Fruit fly (Drosophila melanogaster) whole organism, embryonic: ENCODE measurements around the gene Ser.

Experiments
- Abd-B ChIP-seq: fragments of 200-800 bp; sonication (Bioruptor generic); optimal IDR thresholded peaks from 2 replicates; lab custom pipeline; 2018; ENCODE audit warnings: missing biosample characterization, mild to moderate bottlenecking, missing genetic modification characterization, moderate library complexity
- Antp ChIP-seq: fragments of 200-800 bp; sonication (Bioruptor generic); optimal IDR thresholded peaks from 3 replicates; lab custom pipeline; 2016; ENCODE audit warnings: missing biosample characterization, missing genetic modification characterization
- Bdp1 ChIP-seq: fragments of 200-800 bp; sonication (Bioruptor generic); optimal IDR thresholded peaks from 3 replicates; lab custom pipeline; 2016; ENCODE audit warnings: missing biosample characterization, missing genetic modification characterization
- Bgb ChIP-seq: fragments of 200-800 bp; sonication (Bioruptor generic); IDR thresholded peaks from 2 replicates; pipeline ENCODE4 v1.3.6; 2022; ENCODE audit warnings: missing biosample characterization, missing genetic modification characterization; ENCODE audit not compliant: partially characterized antibody
- CG10543 ChIP-seq: fragments of 200-800 bp; sonication (Bioruptor generic); optimal IDR thresholded peaks from 3 replicates; lab custom pipeline; 2017; ENCODE audit warnings: missing biosample characterization, mild to moderate bottlenecking, missing genetic modification characterization, moderate library complexity
- CG11247 ChIP-seq: fragments of 200-800 bp; sonication (Bioruptor generic); IDR thresholded peaks from 2 replicates; pipeline ENCODE4 v1.3.6; 2022; ENCODE audit warnings: missing biosample characterization, missing genetic modification characterization
- CG12391 ChIP-seq: fragments of 200-800 bp; sonication (Bioruptor generic); optimal IDR thresholded peaks from 3 replicates; lab custom pipeline; 2018; ENCODE audit warnings: missing biosample characterization, mild to moderate bottlenecking, missing genetic modification characterization, moderate library complexity
- CG12659 ChIP-seq: fragments of 200-800 bp; sonication (Bioruptor generic); optimal IDR thresholded peaks from 3 replicates; lab custom pipeline; 2017; ENCODE audit warnings: mild to moderate bottlenecking, missing biosample characterization, missing genetic modification reagents, missing genetic modification characterization
- CG13123 ChIP-seq: fragments of 200-800 bp; sonication (Bioruptor generic); optimal IDR thresholded peaks from 2 replicates; lab custom pipeline; 2016; ENCODE audit warnings: missing biosample characterization, missing genetic modification characterization
- CG13287 ChIP-seq: fragments of 200-800 bp; sonication (Bioruptor generic); IDR thresholded peaks from 2 replicates; pipeline ENCODE4 v1.3.6; 2022; ENCODE audit warnings: missing biosample characterization, missing genetic modification characterization; ENCODE audit not compliant: partially characterized antibody
- CG13424 ChIP-seq: fragments of 200-800 bp; sonication (Bioruptor generic); optimal IDR thresholded peaks from 2 replicates; lab custom pipeline; 2019; ENCODE audit warnings: missing biosample characterization, mild to moderate bottlenecking, missing genetic modification characterization, moderate library complexity
- CG17802 ChIP-seq: fragments of 200-800 bp; sonication (Bioruptor generic); optimal IDR thresholded peaks from 2 replicates; lab custom pipeline; 2018; ENCODE audit warnings: missing biosample characterization, mild to moderate bottlenecking, missing genetic modification characterization, moderate library complexity
- CG31224 ChIP-seq: fragments of 200-800 bp; sonication (Bioruptor generic); IDR thresholded peaks from 2 replicates; pipeline ENCODE4 v1.3.6; 2022; ENCODE audit warnings: missing biosample characterization, missing genetic modification characterization
- CG3281 ChIP-seq: fragments of 200-800 bp; sonication (Bioruptor generic); optimal IDR thresholded peaks from 3 replicates; lab custom pipeline; 2017; ENCODE audit warnings: missing biosample characterization, mild to moderate bottlenecking, missing genetic modification characterization
- CG34376 ChIP-seq: fragments of 200-800 bp; sonication (Bioruptor generic); optimal IDR thresholded peaks from 2 replicates; lab custom pipeline; 2018; ENCODE audit warnings: missing biosample characterization, mild to moderate bottlenecking, missing genetic modification characterization
- CG4360 ChIP-seq: fragments of 200-800 bp; sonication (Bioruptor generic); IDR thresholded peaks from 2 replicates; pipeline ENCODE4 v1.3.6; 2022; ENCODE audit warnings: missing biosample characterization, missing genetic modification characterization
- CG5245 ChIP-seq: fragments of 200-800 bp; sonication (Bioruptor generic); optimal IDR thresholded peaks from 3 replicates; lab custom pipeline; 2016; ENCODE audit warnings: missing biosample characterization, missing genetic modification characterization
- CG7745 ChIP-seq: fragments of 200-800 bp; sonication (Bioruptor generic); optimal IDR thresholded peaks from 2 replicates; lab custom pipeline; 2018; ENCODE audit warnings: missing biosample characterization, mild to moderate bottlenecking, missing genetic modification characterization, moderate library complexity
- CG7839 ChIP-seq: fragments of 200-800 bp; sonication (Bioruptor generic); optimal IDR thresholded peaks from 3 replicates; lab custom pipeline; 2018; ENCODE audit warnings: missing biosample characterization, mild to moderate bottlenecking, missing genetic modification characterization, moderate library complexity
- CG8924 ChIP-seq: fragments of 200-800 bp; optimal IDR thresholded peaks from 3 replicates; lab custom pipeline; 2019; ENCODE audit warnings: missing biosample characterization, mild to moderate bottlenecking, missing genetic modification characterization, moderate library complexity
- Dek ChIP-seq: fragments of 200-800 bp; sonication (Bioruptor generic); optimal IDR thresholded peaks from 3 replicates; lab custom pipeline; 2019; ENCODE audit warnings: missing biosample characterization, mild to moderate bottlenecking, missing genetic modification characterization, moderate library complexity
- Hr39 ChIP-seq: fragments of >200 bp; optimal IDR thresholded peaks from 2 replicates; lab custom pipeline; 2017
- PHDP ChIP-seq: fragments of 200-800 bp; sonication (Bioruptor generic); optimal IDR thresholded peaks from 3 replicates; lab custom pipeline; 2018; ENCODE audit warnings: missing biosample characterization, mild to moderate bottlenecking, missing genetic modification characterization, moderate library complexity
- Spps ChIP-seq: fragments of 200-800 bp; sonication (Bioruptor generic); optimal IDR thresholded peaks from 2 replicates; lab custom pipeline; 2018; ENCODE audit warnings: missing biosample characterization, mild to moderate bottlenecking, missing genetic modification characterization
- Ssrp ChIP-seq: fragments of 200-800 bp; sonication (Bioruptor generic); optimal IDR thresholded peaks from 2 replicates; lab custom pipeline; 2018; ENCODE audit warnings: missing biosample characterization, mild to moderate bottlenecking, missing genetic modification characterization, moderate library complexity
- ab ChIP-seq: fragments of 200-800 bp; sonication (Bioruptor generic); optimal IDR thresholded peaks from 2 replicates; lab custom pipeline; 2016; ENCODE audit warnings: missing biosample characterization, missing genetic modification characterization
- al ChIP-seq: fragments of 200-800 bp; sonication (Bioruptor generic); IDR thresholded peaks from 2 replicates; pipeline ENCODE4 v1.3.6; 2022; ENCODE audit warnings: missing biosample characterization, missing genetic modification characterization
- amos ChIP-seq: fragments of 200-800 bp; sonication (Bioruptor generic); IDR thresholded peaks from 2 replicates; pipeline ENCODE4 v1.3.6; 2022; ENCODE audit warnings: missing biosample characterization, missing genetic modification characterization; ENCODE audit not compliant: partially characterized antibody
- ash1 ChIP-seq: fragments of 200-800 bp; sonication (Bioruptor generic); optimal IDR thresholded peaks from 2 replicates; lab custom pipeline; 2018; ENCODE audit warnings: missing biosample characterization, mild to moderate bottlenecking, missing genetic modification characterization
- bcd ChIP-seq: fragments of 200-800 bp; sonication (Bioruptor generic); optimal IDR thresholded peaks from 2 replicates; lab custom pipeline; 2017; ENCODE audit warnings: missing biosample characterization, mild to moderate bottlenecking, missing genetic modification characterization
- bsh ChIP-seq, 2 experiments: fragments of 200-800 bp; sonication (Bioruptor generic); optimal IDR thresholded peaks; 2 replicates each; lab custom pipeline; 2017 to 2018; ENCODE audit warnings: mild to moderate bottlenecking in 2 of 2, missing biosample characterization in 2 of 2, missing genetic modification characterization in 2 of 2, moderate library complexity in 1 of 2
- cwo ChIP-seq: fragments of 200-800 bp; sonication (Bioruptor generic); optimal IDR thresholded peaks from 3 replicates; lab custom pipeline; 2017; ENCODE audit warnings: missing biosample characterization, missing genetic modification characterization, mild to moderate bottlenecking, moderate library complexity, missing genetic modification reagents
- dmrt99B ChIP-seq: fragments of 200-800 bp; sonication (Bioruptor generic); optimal IDR thresholded peaks from 2 replicates; lab custom pipeline; 2018; ENCODE audit warnings: missing biosample characterization, mild to moderate bottlenecking, missing genetic modification characterization, moderate library complexity
- dpn ChIP-seq, 2 experiments: fragments of 200-800 bp; sonication (Bioruptor generic); optimal IDR thresholded peaks; 3 replicates each; lab custom pipeline; 2016; ENCODE audit warnings: missing biosample characterization in 2 of 2, missing genetic modification characterization in 2 of 2
- eve ChIP-seq, 2 experiments: fragments of >200 bp; optimal IDR thresholded peaks; 2 replicates each; lab custom pipeline; 2017; ENCODE audit warnings: missing biosample characterization in 2 of 2, missing genetic modification characterization in 2 of 2
- fd102C ChIP-seq: fragments of 200-800 bp; sonication (Bioruptor generic); optimal IDR thresholded peaks from 2 replicates; lab custom pipeline; 2018; ENCODE audit warnings: missing biosample characterization, mild to moderate bottlenecking, missing genetic modification characterization, moderate library complexity
- hbn ChIP-seq: fragments of 200-800 bp; sonication (Bioruptor generic); IDR thresholded peaks from 2 replicates; pipeline ENCODE4 v1.3.6; 2022; ENCODE audit warnings: missing biosample characterization, missing genetic modification characterization; ENCODE audit not compliant: partially characterized antibody
- kni ChIP-seq: fragments of 200-800 bp; sonication (Bioruptor generic); optimal IDR thresholded peaks from 3 replicates; lab custom pipeline; 2017; ENCODE audit warnings: mild to moderate bottlenecking, missing biosample characterization, missing genetic modification reagents, missing genetic modification characterization
- lab ChIP-seq: fragments of 200-800 bp; sonication (Bioruptor generic); optimal IDR thresholded peaks from 3 replicates; lab custom pipeline; 2017; ENCODE audit warnings: missing biosample characterization, missing genetic modification characterization, mild to moderate bottlenecking, moderate library complexity, missing genetic modification reagents
- nmo ChIP-seq: fragments of 200-800 bp; sonication (Bioruptor generic); optimal IDR thresholded peaks from 2 replicates; lab custom pipeline; 2018; ENCODE audit warnings: missing biosample characterization, mild to moderate bottlenecking, missing genetic modification characterization, moderate library complexity
- oc ChIP-seq: fragments of 200-800 bp; sonication (Bioruptor generic); optimal IDR thresholded peaks from 2 replicates; lab custom pipeline; 2018; ENCODE audit warnings: missing biosample characterization, mild to moderate bottlenecking, missing genetic modification characterization, moderate library complexity
- peb ChIP-seq: fragments of 200-800 bp; sonication (Bioruptor generic); IDR thresholded peaks from 2 replicates; pipeline ENCODE4 v1.3.6; 2022; ENCODE audit warnings: missing biosample characterization, missing genetic modification characterization
- slou ChIP-seq: fragments of 200-800 bp; sonication (Bioruptor generic); optimal IDR thresholded peaks from 3 replicates; lab custom pipeline; 2016; ENCODE audit warnings: missing biosample characterization, missing genetic modification characterization
- stwl ChIP-seq: fragments of 200-800 bp; sonication (Bioruptor generic); optimal IDR thresholded peaks from 3 replicates; lab custom pipeline; 2018; ENCODE audit warnings: missing biosample characterization, mild to moderate bottlenecking, missing genetic modification characterization, moderate library complexity
- tap ChIP-seq: fragments of 200-800 bp; optimal IDR thresholded peaks from 3 replicates; lab custom pipeline; 2019; ENCODE audit warnings: missing biosample characterization, mild to moderate bottlenecking, missing genetic modification characterization, moderate library complexity
- tup ChIP-seq: fragments of 200-800 bp; sonication (Bioruptor generic); optimal IDR thresholded peaks from 2 replicates; lab custom pipeline; 2016; ENCODE audit warnings: missing biosample characterization, mild to moderate bottlenecking, missing genetic modification characterization, moderate library complexity
- vvl ChIP-seq: fragments of 200-800 bp; sonication (Bioruptor generic); IDR thresholded peaks from 2 replicates; pipeline ENCODE4 v1.3.6; 2022; ENCODE audit warnings: missing biosample characterization, missing genetic modification characterization
- zfh2 ChIP-seq: fragments of 200-800 bp; sonication (Bioruptor generic); optimal IDR thresholded peaks from 2 replicates; lab custom pipeline; 2016; ENCODE audit warnings: missing biosample characterization, missing genetic modification characterization

Ser gene

dm6 chr3R:27151516-27151823 is 42.6 kb downstream of the Ser start, which contains the start of gene Men-b (continued):
- no peak for TF ChIP-seq al (GFP tag; lab: Robert Waterston, UW)
- no peak for TF ChIP-seq ab (GFP tag; lab: Kevin White, UChicago)
- TF ChIP-seq eve (GFP tag; optimal IDR thresholded peaks at IDR 0.05; lab: Kevin White, UChicago) = no peak
- no peak for TF ChIP-seq Spps
- TF ChIP-seq Bgb (GFP tag; lab: Robert Waterston, UW) = peak; percentile 46; the same call in 1 of the 2 replicates
- TF ChIP-seq amos = peak; percentile 53; the same call in 1 of the 2 replicates
- no peak for TF ChIP-seq peb (GFP tag; lab: Robert Waterston, UW)
- TF ChIP-seq slou (GFP tag; lab: Kevin White, UChicago) = no peak
- TF ChIP-seq bsh (GFP tag; optimal IDR thresholded peaks at IDR 0.05; lab: Kevin White, UChicago) = no peak
- no peak for TF ChIP-seq CG7745 (tag; lab: Kevin White, UChicago)
- no peak for TF ChIP-seq CG4360
- no peak for TF ChIP-seq CG11247 (GFP tag; lab: Robert Waterston, UW)
- no peak for TF ChIP-seq kni
- no peak for TF ChIP-seq CG3281 (GFP tag; lab: Kevin White, UChicago)
- TF ChIP-seq dpn (GFP tag; optimal IDR thresholded peaks at IDR 0.05; lab: Kevin White, UChicago) = no peak
- TF ChIP-seq vvl (GFP tag; lab: Robert Waterston, UW) = peak; percentile 65
- no peak for TF ChIP-seq ash1 (GFP tag; lab: Kevin White, UChicago)
- TF ChIP-seq CG13287 (GFP tag; lab: Robert Waterston, UW) = peak; percentile 72
- no peak for TF ChIP-seq CG13424 (tag; lab: Kevin White, UChicago)
- TF ChIP-seq CG17802 (tag; lab: Kevin White, UChicago) = no peak

- TF ChIP-seq Ssrp (tag; lab: Kevin White, UChicago) (peak; percentile 53), stwl (peak; percentile 25), CG12391 (tag; lab: Kevin White, UChicago) (peak; percentile 79), zfh2 (peak; percentile 36), nmo (peak; percentile 67), CG10543 (peak; percentile 57), CG13123 (no peak), Abd-B (GFP tag; lab: Kevin White, UChicago) (peak; percentile 56), dmrt99B (tag; lab: Kevin White, UChicago) (peak; percentile 48), bcd (GFP tag; lab: Kevin White, UChicago) (peak; percentile 61), CG31224 (GFP tag; lab: Robert Waterston, UW) (no peak), CG5245 (GFP tag; lab: Kevin White, UChicago) (no peak), lab (peak; percentile 74), oc (tag; lab: Kevin White, UChicago) (peak; percentile 45), Hr39 (lab: Kevin White, UChicago) (no peak), cwo (GFP tag; lab: Kevin White, UChicago) (peak; percentile 46), Dek (peak; percentile 1), CG12659 (GFP tag; lab: Kevin White, UChicago) (peak; percentile 65), PHDP (tag; lab: Kevin White, UChicago) (peak; percentile 64), fd102C (GFP tag; lab: Kevin White, UChicago) (no peak), tup (GFP tag; lab: Kevin White, UChicago) (peak; percentile 40), hbn (GFP tag; lab: Robert Waterston, UW) (no peak), Bdp1 (peak; percentile 31), Antp (GFP tag; lab: Kevin White, UChicago) (peak; percentile 52), tap (tag; lab: Kevin White, UChicago) (peak; percentile 44), CG8924 (tag; lab: Kevin White, UChicago) (peak; percentile 71), CG7839 (peak; percentile 62), CG34376 (GFP tag; lab: Kevin White, UChicago) (peak; percentile 71)
These were observed 43.2 kb downstream of the Ser start, which contains the start of gene CG6051 for dm6 chr3R:27150685-27151515. CG6051 (minus strand) TSS chr3R:27151069.
